Worm (Caenorhabditis elegans) whole organism, L4 larva: ENCODE results near the gene H12I13.1.

Experiments used
- D1046.2 ChIP-seq: fragments of 200-800 bp; sonication (Bioruptor generic); IDR thresholded peaks from 2 replicates; pipeline ENCODE4 v1.3.6; 2022; ENCODE audit warnings: missing genetic modification characterization, missing compliant biosample characterization
- F10B5.3 ChIP-seq: sonication (generic microtip); optimal IDR thresholded peaks from 2 replicates; lab custom pipeline; 2016; ENCODE audit warnings: mild to moderate bottlenecking, missing genetic modification characterization, missing compliant biosample characterization
- T20F7.1 ChIP-seq: fragments of 200-800 bp; sonication (Bioruptor generic); optimal IDR thresholded peaks from 2 replicates; lab custom pipeline; 2018; ENCODE audit warnings: mild to moderate bottlenecking, missing genetic modification characterization, missing compliant biosample characterization
- T26A8.4 ChIP-seq: fragments of 200-800 bp; sonication (Bioruptor generic); IDR thresholded peaks from 2 replicates; pipeline ENCODE4 v1.3.6; 2022; ENCODE audit warnings: missing genetic modification characterization, missing compliant biosample characterization
- Y5F2A.4 ChIP-seq: fragments of 200-800 bp; sonication (Bioruptor generic); optimal IDR thresholded peaks from 2 replicates; lab custom pipeline; 2018; ENCODE audit warnings: mild to moderate bottlenecking, missing genetic modification characterization, missing compliant biosample characterization
- ZK337.2 ChIP-seq: fragments of 200-800 bp; sonication (Bioruptor generic); IDR thresholded peaks from 2 replicates; pipeline ENCODE4 v1.3.6; 2022; ENCODE audit warnings: missing genetic modification reagents, missing genetic modification characterization, missing compliant biosample characterization
- ZK546.5 ChIP-seq, 2 experiments: sonication (generic microtip); optimal IDR thresholded peaks; 2 replicates each; lab custom pipeline; 2017; ENCODE audit warnings: missing biosample characterization in 2 of 2, missing genetic modification characterization in 2 of 2
- aha-1 ChIP-seq: fragments of 150-350 bp; peaks from one replicate; lab custom pipeline; 2014; ENCODE audit warnings: missing biosample characterization, missing genetic modification characterization
- aly-2 ChIP-seq: sonication (generic microtip); optimal IDR thresholded peaks from 2 replicates; lab custom pipeline; 2018; ENCODE audit warnings: missing biosample characterization, missing genetic modification characterization
- arid-1 ChIP-seq: fragments of 200-800 bp; sonication (Bioruptor generic); conservative IDR thresholded peaks from 2 replicates; pipeline ENCODE4 v1.3.6; 2022; ENCODE audit warnings: missing genetic modification reagents, missing genetic modification characterization, missing compliant biosample characterization
- attf-4 ChIP-seq: sonication (generic microtip); optimal IDR thresholded peaks from 3 replicates; lab custom pipeline; 2017; ENCODE audit warnings: missing biosample characterization, missing genetic modification characterization
- ceh-20 ChIP-seq: fragments of 200-800 bp; sonication (Bioruptor generic); IDR thresholded peaks from 2 replicates; pipeline ENCODE4 v1.3.6; 2022; ENCODE audit warnings: missing genetic modification reagents, missing genetic modification characterization, missing compliant biosample characterization
- ceh-32 ChIP-seq: sonication (generic microtip); optimal IDR thresholded peaks from 2 replicates; lab custom pipeline; 2016; ENCODE audit warnings: mild to moderate bottlenecking, missing genetic modification characterization, missing compliant biosample characterization; ENCODE audit not compliant: poor library complexity
- ceh-44 ChIP-seq: fragments of 200-800 bp; sonication (Bioruptor generic); IDR thresholded peaks from 2 replicates; pipeline ENCODE4 v1.3.6; 2022; ENCODE audit warnings: missing genetic modification reagents, missing genetic modification characterization, missing compliant biosample characterization
- cey-2 ChIP-seq: sonication (generic microtip); optimal IDR thresholded peaks from 3 replicates; lab custom pipeline; 2017; ENCODE audit warnings: missing genetic modification characterization, mild to moderate bottlenecking, missing compliant biosample characterization, antibody characterized with exemption, borderline replicate concordance; ENCODE audit not compliant: insufficient read depth
- daf-12 ChIP-seq: fragments of 150-350 bp; optimal IDR thresholded peaks from 2 replicates; lab custom pipeline; 2014; ENCODE audit warnings: missing biosample characterization, missing genetic modification reagents, missing genetic modification characterization
- daf-16 ChIP-seq, 3 experiments: sonication (generic microtip); optimal IDR thresholded peaks; 2 replicates each; lab custom pipeline; 2016 to 2017; ENCODE audit warnings: missing genetic modification characterization in 3 of 3, missing genetic modification reagents in 3 of 3, mild to moderate bottlenecking in 2 of 3, missing compliant biosample characterization in 2 of 3, missing biosample characterization in 1 of 3, moderate library complexity in 1 of 3
- daf-8 ChIP-seq: fragments of 200-800 bp; sonication (Bioruptor generic); IDR thresholded peaks from 2 replicates; pipeline ENCODE4 v1.3.6; 2022; ENCODE audit warnings: missing genetic modification characterization, missing compliant biosample characterization
- dmd-9 ChIP-seq: fragments of 200-800 bp; sonication (Bioruptor generic); IDR thresholded peaks from 2 replicates; pipeline ENCODE4 v1.3.6; 2022; ENCODE audit warnings: missing genetic modification reagents, missing genetic modification characterization, missing compliant biosample characterization
- dpl-1 ChIP-seq: fragments of 150-350 bp; optimal IDR thresholded peaks from 2 replicates; lab custom pipeline; 2014; ENCODE audit warnings: missing biosample characterization, missing genetic modification reagents, missing genetic modification characterization
- duxl-1 ChIP-seq: sonication (generic microtip); optimal IDR thresholded peaks from 2 replicates; lab custom pipeline; 2016; ENCODE audit warnings: mild to moderate bottlenecking, missing genetic modification characterization, moderate library complexity, missing compliant biosample characterization; ENCODE audit not compliant: poor library complexity
- hif-1 ChIP-seq, 2 experiments: sonication (generic microtip); optimal IDR thresholded peaks; 2 replicates each; lab custom pipeline; 2016 to 2017; ENCODE audit warnings: missing compliant biosample characterization in 2 of 2, missing genetic modification characterization in 2 of 2, missing genetic modification reagents in 2 of 2, missing genotype in 2 of 2, mild to moderate bottlenecking in 1 of 2
- hlh-30 ChIP-seq: sonication (generic microtip); optimal IDR thresholded peaks from 2 replicates; lab custom pipeline; 2017; ENCODE audit warnings: antibody characterized with exemption, mild to moderate bottlenecking, missing genetic modification characterization, missing compliant biosample characterization; ENCODE audit not compliant: insufficient read depth
- lin-13 ChIP-seq: fragments of 150-350 bp; optimal IDR thresholded peaks from 2 replicates; lab custom pipeline; 2014; ENCODE audit warnings: missing biosample characterization, missing genetic modification reagents, missing genetic modification characterization
- lin-15B ChIP-seq: fragments of 150-350 bp; sonication (generic microtip); optimal IDR thresholded peaks from 3 replicates; lab custom pipeline; 2014; ENCODE audit warnings: missing biosample characterization, missing genetic modification characterization
- lin-39 ChIP-seq: fragments of 150-350 bp; optimal IDR thresholded peaks from 2 replicates; lab custom pipeline; 2014; ENCODE audit warnings: missing biosample characterization, missing genetic modification reagents, missing genetic modification characterization
- madf-5 ChIP-seq, 2 experiments: fragments of 200-800 bp; sonication (Bioruptor generic); IDR thresholded peaks; 2 replicates each; pipeline ENCODE4 v1.3.6; 2022; ENCODE audit warnings: missing compliant biosample characterization in 2 of 2, missing genetic modification characterization in 2 of 2
- madf-9 ChIP-seq: fragments of 200-800 bp; sonication (Bioruptor generic); conservative IDR thresholded peaks from 2 replicates; pipeline ENCODE4 v1.3.6; 2022; ENCODE audit warnings: missing genetic modification reagents, missing genetic modification characterization, missing compliant biosample characterization
- mdl-1 ChIP-seq, 2 experiments: fragments of 150-350 bp in 1 of 2; sonication (generic microtip) in 1 of 2; optimal IDR thresholded peaks; 2 replicates each; lab custom pipeline; 2014 to 2017; ENCODE audit warnings: missing biosample characterization in 2 of 2, missing genetic modification characterization in 2 of 2
- mes-2 ChIP-seq: sonication (generic microtip); optimal IDR thresholded peaks from 2 replicates; lab custom pipeline; 2016; ENCODE audit warnings: missing genotype, mild to moderate bottlenecking, missing genetic modification characterization, missing compliant biosample characterization; ENCODE audit not compliant: poor library complexity, severe bottlenecking
- mxl-3 ChIP-seq: fragments of 200-800 bp; sonication (Bioruptor generic); optimal IDR thresholded peaks from 2 replicates; lab custom pipeline; 2018; ENCODE audit warnings: mild to moderate bottlenecking, missing genetic modification characterization, missing compliant biosample characterization
- nhr-10 ChIP-seq: fragments of 150-350 bp; optimal IDR thresholded peaks from 2 replicates; lab custom pipeline; 2014; ENCODE audit warnings: missing biosample characterization, missing genetic modification characterization
- nhr-11 ChIP-seq: fragments of 150-350 bp; optimal IDR thresholded peaks from 2 replicates; lab custom pipeline; 2014; ENCODE audit warnings: missing biosample characterization, missing genetic modification characterization
- nhr-25 ChIP-seq: sonication (generic microtip); optimal IDR thresholded peaks from 2 replicates; lab custom pipeline; 2017; ENCODE audit warnings: missing genetic modification characterization, mild to moderate bottlenecking, missing compliant biosample characterization, antibody characterized with exemption, moderate library complexity, borderline replicate concordance; ENCODE audit not compliant: insufficient read depth
- nhr-28 ChIP-seq: fragments of 150-350 bp; optimal IDR thresholded peaks from 2 replicates; lab custom pipeline; 2014; ENCODE audit warnings: missing biosample characterization, missing genetic modification characterization
- nhr-41 ChIP-seq: fragments of 200-800 bp; sonication (Bioruptor generic); IDR thresholded peaks from 2 replicates; pipeline ENCODE4 v1.3.6; 2022; ENCODE audit warnings: missing genetic modification reagents, missing genetic modification characterization, missing compliant biosample characterization
- nhr-42 ChIP-seq: fragments of 200-800 bp; sonication (Bioruptor generic); IDR thresholded peaks from 2 replicates; pipeline ENCODE4 v1.3.6; 2022; ENCODE audit warnings: missing genetic modification characterization, missing compliant biosample characterization
- nhr-48 ChIP-seq: sonication (generic microtip); optimal IDR thresholded peaks from 2 replicates; lab custom pipeline; 2016; ENCODE audit warnings: mild to moderate bottlenecking, missing genetic modification characterization, missing compliant biosample characterization
- nhr-77 ChIP-seq: fragments of 150-350 bp; optimal IDR thresholded peaks from 2 replicates; lab custom pipeline; 2014; ENCODE audit warnings: missing biosample characterization, missing genetic modification characterization
- pha-4 ChIP-seq, 2 experiments: fragments of 150-350 bp in 1 of 2; fragments of 200-800 bp in 1 of 2; sonication (Bioruptor generic) in 1 of 2; IDR thresholded peaks in 1 of 2; optimal IDR thresholded peaks in 1 of 2; 2 replicates each; pipeline versions ENCODE4 v1.3.6 to Lab custom; 2014 to 2022; ENCODE audit warnings: missing genetic modification characterization in 2 of 2, missing genetic modification reagents in 2 of 2, missing biosample characterization in 1 of 2, missing compliant biosample characterization in 1 of 2
- rbr-2 ChIP-seq: sonication (generic microtip); optimal IDR thresholded peaks from 2 replicates; lab custom pipeline; 2016; ENCODE audit warnings: missing genotype, missing genetic modification characterization, missing compliant biosample characterization
- set-16 ChIP-seq: fragments of 200-800 bp; sonication (Bioruptor generic); IDR thresholded peaks from 2 replicates; pipeline ENCODE4 v1.3.6; 2022; ENCODE audit warnings: missing genetic modification reagents, missing genetic modification characterization, missing compliant biosample characterization
- skn-1 ChIP-seq: fragments of 150-350 bp; optimal IDR thresholded peaks from 2 replicates; lab custom pipeline; 2014; ENCODE audit warnings: missing biosample characterization, missing genetic modification characterization
- snpc-1.2 ChIP-seq: fragments of 200-800 bp; sonication (Bioruptor generic); IDR thresholded peaks from 2 replicates; pipeline ENCODE4 v1.3.6; 2022; ENCODE audit warnings: missing genetic modification reagents, missing genetic modification characterization, missing compliant biosample characterization
- snpc-4 ChIP-seq: fragments of 150-350 bp; optimal IDR thresholded peaks from 2 replicates; lab custom pipeline; 2014; ENCODE audit warnings: missing biosample characterization, missing genetic modification characterization
- unc-39 ChIP-seq: sonication (generic microtip); optimal IDR thresholded peaks from 2 replicates; lab custom pipeline; 2017; ENCODE audit warnings: missing biosample characterization, missing genetic modification characterization
- unc-62 ChIP-seq, 3 experiments: fragments of 150-350 bp in 1 of 3; sonication (generic microtip); optimal IDR thresholded peaks in 2 of 3; peaks in 1 of 3; 1 replicate in 1 of 3; 2 replicates in 2 of 3; lab custom pipeline; 2014 to 2017; ENCODE audit warnings: missing biosample characterization in 3 of 3, missing genetic modification characterization in 3 of 3, missing genetic modification reagents in 3 of 3, missing genotype in 1 of 3
- zfp-3 ChIP-seq: fragments of 200-800 bp; sonication (Bioruptor generic); conservative IDR thresholded peaks from 2 replicates; pipeline ENCODE4 v1.3.6; 2022; ENCODE audit warnings: missing genetic modification reagents, missing genetic modification characterization, missing compliant biosample characterization
- ztf-11 ChIP-seq: fragments of 150-350 bp; optimal IDR thresholded peaks from 2 replicates; lab custom pipeline; 2014; ENCODE audit warnings: missing biosample characterization, missing genetic modification characterization
- ztf-7 ChIP-seq: fragments of 150-350 bp; optimal IDR thresholded peaks from 2 replicates; lab custom pipeline; 2014; ENCODE audit warnings: missing biosample characterization, missing genetic modification characterization

The H12I13.1 gene

ce11 chrII:6097441-6097840 is 30.5 kb upstream of the H12I13.1 start, which contains the start of the genes tpp-2 and rbbp-5:
Gene tpp-2 (minus strand): TSS chrII:6097597.
Gene rbbp-5 (plus strand): TSS chrII:6097830.
- TF ChIP-seq ztf-11 (tag; lab: Kevin White, UChicago) (no peak), lin-13 (no peak), Y5F2A.4 (GFP tag; lab: Kevin White, UChicago) (no peak), ceh-44 (GFP tag; lab: Robert Waterston, UW) (no peak), lin-15B (tag; lab: Kevin White, UChicago) (no peak), aly-2 (tag; lab: Kevin White, UChicago) (no peak), nhr-10 (tag; lab: Kevin White, UChicago) (no peak), nhr-41 (no peak), pha-4 (GFP tag; IDR thresholded peaks at IDR 0.05; lab: Robert Waterston, UW) (no peak), pha-4 (tag; optimal IDR thresholded peaks at IDR 0.05; lab: Kevin White, UChicago) (no peak), nhr-28 (tag; lab: Kevin White, UChicago) (no peak), snpc-1.2 (GFP tag; lab: Robert Waterston, UW) (no peak), dpl-1 (GFP tag; lab: Kevin White, UChicago) (peak; percentile 78), ceh-32 (tag; lab: Kevin White, UChicago) (no peak), mdl-1 (tag; optimal IDR thresholded peaks at IDR 0.05; lab: Kevin White, UChicago) (no peak), nhr-77 (tag; lab: Kevin White, UChicago) (no peak), rbr-2 (tag; lab: Kevin White, UChicago) (no peak), snpc-4 (tag; lab: Kevin White, UChicago) (no peak), hlh-30 (tag; lab: Kevin White, UChicago) (no peak), cey-2 (no peak), mes-2 (tag; lab: Kevin White, UChicago) (peak; percentile 97), mxl-3 (GFP tag; lab: Kevin White, UChicago) (peak; percentile 18), arid-1 (no peak), daf-8 (GFP tag; lab: Robert Waterston, UW) (no peak), T20F7.1 (GFP tag; lab: Kevin White, UChicago) (no peak), ZK337.2 (peak; percentile 84), ztf-7 (tag; lab: Kevin White, UChicago) (no peak), ZK546.5 (tag; optimal IDR thresholded peaks at IDR 0.05; lab: Kevin White, UChicago) (no peak), T26A8.4 (no peak), aha-1 (tag; lab: Kevin White, UChicago) (peak; percentile 89), D1046.2 (GFP tag; lab: Robert Waterston, UW) (no peak), set-16 (GFP tag; lab: Robert Waterston, UW) (no peak), attf-4 (no peak), zfp-3 (GFP tag; lab: Robert Waterston, UW) (no peak), skn-1 (tag; lab: Kevin White, UChicago) (no peak), nhr-11 (no peak), ceh-20 (no peak), dmd-9 (GFP tag; lab: Robert Waterston, UW) (peak; percentile 56; the same call in 1 of the 2 replicates), unc-62 (GFP tag; optimal IDR thresholded peaks at IDR 0.05 in 1 of 2; lab: Kevin White, UChicago) (no peak), unc-62 (tag; optimal IDR thresholded peaks at IDR 0.05; lab: Kevin White, UChicago) (no peak), hif-1 (tag; optimal IDR thresholded peaks at IDR 0.05; lab: Kevin White, UChicago) (no peak), nhr-25 (no peak), madf-9 (peak; percentile 61; the same call in 1 of the 2 replicates), daf-16 (GFP tag; optimal IDR thresholded peaks at IDR 0.05; lab: Kevin White, UChicago) (peak in 1 of 2 experiments; percentile 61), daf-16 (tag; optimal IDR thresholded peaks at IDR 0.05; lab: Kevin White, UChicago) (peak; percentile 79), nhr-48 (tag; lab: Kevin White, UChicago) (no peak), duxl-1 (no peak), madf-5 (GFP tag; IDR thresholded peaks at IDR 0.05; lab: Robert Waterston, UW) (no peak), lin-39 (no peak), nhr-42 (GFP tag; lab: Robert Waterston, UW) (no peak), F10B5.3 (tag; lab: Kevin White, UChicago) (no peak), daf-12 (tag; lab: Kevin White, UChicago) (no peak), unc-39 (tag; lab: Kevin White, UChicago) (no peak)
